Worm (Caenorhabditis elegans): Measurements from ENCODE around the gene Y55F3AR.2.

Gene Y55F3AR.2

DNA sequence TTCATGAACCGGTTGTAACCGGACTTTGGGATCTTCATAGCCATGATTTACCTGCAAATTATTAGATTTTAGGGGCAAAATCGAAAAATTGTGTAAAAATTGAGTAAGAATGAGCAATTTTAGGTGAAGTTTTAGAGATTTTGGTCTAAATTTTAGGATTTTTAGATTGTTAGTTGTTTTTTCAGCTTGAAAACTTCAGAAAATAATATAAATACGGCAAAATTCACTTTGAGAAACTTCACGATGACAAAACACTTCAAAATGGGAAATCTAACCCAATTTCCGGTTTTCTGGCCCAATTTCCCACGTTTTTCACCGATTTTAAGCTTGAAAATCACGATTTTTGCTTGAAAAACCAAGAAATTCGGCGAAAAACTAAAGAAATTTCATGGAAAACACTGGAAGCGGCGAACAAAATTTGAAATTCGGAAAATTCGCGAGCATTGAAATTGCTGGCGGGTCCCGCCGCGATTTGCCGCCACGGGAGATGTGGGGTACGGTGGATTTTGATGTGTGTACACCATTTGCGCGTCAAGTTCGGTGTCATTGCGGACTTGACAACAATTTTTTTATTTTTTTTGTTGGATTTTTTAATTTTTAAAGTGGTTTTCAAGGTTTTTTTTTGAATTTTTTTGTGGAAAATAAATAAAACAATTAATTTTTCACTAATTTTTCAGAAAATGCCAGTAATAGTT lies at the start of gene Y55F3AR.2, which contains the start of gene cct-8 (continued):
- TF ChIP-seq F23B12.7 (tag; optimal IDR thresholded peaks at IDR 0.05; ENCODE audit: insufficient read depth) (peak; percentile 90), dpff-1 (tag; optimal IDR thresholded peaks at IDR 0.05) (peak; percentile 77), C06A6.2 (GFP tag; conservative IDR thresholded peaks at IDR 0.05) (peak; percentile 96), tbp1 (GFP tag; optimal IDR thresholded peaks at IDR 0.05) (peak; percentile 79), lin-40 (tag; optimal IDR thresholded peaks at IDR 0.05) (peak; percentile 98), cebp-1 (GFP tag; IDR thresholded peaks at IDR 0.05) (peak; percentile 91), cebp-1 (tag; optimal IDR thresholded peaks at IDR 0.05) (peak; percentile 97), T26A5.8 (tag; optimal IDR thresholded peaks at IDR 0.05) (peak; percentile 82), xnd-1 (tag; optimal IDR thresholded peaks at IDR 0.05) (peak; percentile 78), F57A8.1 (GFP tag; optimal IDR thresholded peaks at IDR 0.05) (no peak), ama-1 (optimal IDR thresholded peaks at IDR 0.05) (no peak), ama-1 (GFP tag; optimal IDR thresholded peaks at IDR 0.05) (peak in 1 of 2 experiments; percentile 44), attf-6 (GFP tag; IDR thresholded peaks at IDR 0.05) (peak; percentile 91), sptf-2 (GFP tag; optimal IDR thresholded peaks at IDR 0.05) (peak; percentile 8), ets-4 (GFP tag; optimal IDR thresholded peaks at IDR 0.05) (peak; percentile 30), let-607 (tag; optimal IDR thresholded peaks at IDR 0.05) (peak; percentile 88 to 94), B0019.2 (GFP tag; conservative IDR thresholded peaks at IDR 0.05) (peak; percentile 93), hmg-1.2 (GFP tag; IDR thresholded peaks at IDR 0.05) (peak; percentile 91), F37B4.10 (GFP tag; IDR thresholded peaks at IDR 0.05) (no peak), unc-130 (GFP tag; optimal IDR thresholded peaks at IDR 0.05) (peak; percentile 71), fkh-3 (tag; optimal IDR thresholded peaks at IDR 0.05) (peak; percentile 79), ceh-91 (GFP tag; IDR thresholded peaks at IDR 0.05) (peak; percentile 96), tlf-1 (GFP tag; optimal IDR thresholded peaks at IDR 0.05) (peak; percentile 99), snpc-1.1 (tag; optimal IDR thresholded peaks at IDR 0.05; ENCODE audit: insufficient read depth) (peak; percentile 71), ceh-100 (GFP tag; IDR thresholded peaks at IDR 0.05) (peak; percentile 91), nfya-2 (GFP tag; IDR thresholded peaks at IDR 0.05) (peak; percentile 92), Y79H2A.3 (GFP tag; conservative IDR thresholded peaks at IDR 0.05) (peak; percentile 82), ztf-22 (GFP tag; optimal IDR thresholded peaks at IDR 0.05) (peak; percentile 60), nhr-90 (tag; optimal IDR thresholded peaks at IDR 0.05) (peak; percentile 49), lir-1 (GFP tag; conservative IDR thresholded peaks at IDR 0.05) (peak; percentile 98), dpl-1 (GFP tag; optimal IDR thresholded peaks at IDR 0.05) (peak; percentile 82), zim-3 (tag; optimal IDR thresholded peaks at IDR 0.05) (peak; percentile 82), lin-35 (GFP tag; optimal IDR thresholded peaks at IDR 0.05) (peak; percentile 59 to 97 (median 88)), nhr-179 (tag; optimal IDR thresholded peaks at IDR 0.05) (no peak)

DNA sequence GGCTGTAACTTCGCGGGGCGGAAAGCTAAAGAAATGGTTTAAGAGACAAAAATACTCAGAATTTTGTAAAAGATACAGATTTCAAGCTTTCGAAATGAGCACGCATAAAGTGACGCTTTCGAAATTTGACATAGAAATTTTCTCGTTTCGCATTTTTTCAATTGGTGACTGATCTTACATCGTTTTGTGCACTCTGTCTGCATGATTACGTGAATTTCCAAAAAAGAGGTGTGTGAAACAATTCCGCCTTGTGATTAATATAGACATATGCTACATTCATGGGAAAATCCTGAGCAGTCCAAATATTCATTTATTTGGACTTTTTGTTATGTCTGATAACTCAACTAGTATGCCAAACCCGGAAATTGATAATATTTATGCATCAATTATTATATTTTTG lies 48.7 kb upstream of the Y55F3AR.2 start, which contains the start of gene srx-12:
srx-12 (plus strand) TSS at position 301 of the 400 bp plus-strand sequence.
- TF ChIP-seq madf-6 (GFP tag; IDR thresholded peaks at IDR 0.05) (no peak), nfya-1 (tag; optimal IDR thresholded peaks at IDR 0.05; ENCODE audit: borderline replicate concordance, insufficient read depth) (no peak), let-607 (tag; optimal IDR thresholded peaks at IDR 0.05) (no peak), D2030.7 (GFP tag; IDR thresholded peaks at IDR 0.05) (no peak), ztf-25 (GFP tag; IDR thresholded peaks at IDR 0.05) (no peak), ets-4 (GFP tag; optimal IDR thresholded peaks at IDR 0.05) (no peak), sea-2 (GFP tag; IDR thresholded peaks at IDR 0.05) (no peak), hmg-20 (GFP tag; IDR thresholded peaks at IDR 0.05) (no peak), Y79H2A.3 (GFP tag; conservative IDR thresholded peaks at IDR 0.05) (no peak), hlh-26 (GFP tag; conservative IDR thresholded peaks at IDR 0.05) (no peak), C17E4.6 (GFP tag; IDR thresholded peaks at IDR 0.05) (no peak), akir-1 (GFP tag; optimal IDR thresholded peaks at IDR 0.05) (no peak), rpc-1 (optimal IDR thresholded peaks at IDR 0.05) (no peak), rpc-1 (tag; optimal IDR thresholded peaks at IDR 0.05) (no peak), nhr-179 (tag; optimal IDR thresholded peaks at IDR 0.05) (no peak), F22D6.2 (tag; optimal IDR thresholded peaks at IDR 0.05) (no peak), Y67H2A.10 (GFP tag; conservative IDR thresholded peaks at IDR 0.05) (no peak), mcd-1 (GFP tag; IDR thresholded peaks at IDR 0.05) (no peak), pha-4 (tag; optimal IDR thresholded peaks at IDR 0.05) (no peak), dpff-1 (tag; optimal IDR thresholded peaks at IDR 0.05) (no peak)
